Worm (Caenorhabditis elegans): ENCODE data around the gene gcy-34.

- TF ChIP-seq ama-1 (optimal IDR thresholded peaks at IDR 0.05) (no peak), unc-62 (GFP tag; optimal IDR thresholded peaks at IDR 0.05) (no peak), dpl-1 (GFP tag; optimal IDR thresholded peaks at IDR 0.05) (no peak), nhr-76 (tag; optimal IDR thresholded peaks at IDR 0.05) (no peak), ceh-63 (GFP tag; optimal IDR thresholded peaks at IDR 0.05) (no peak), snpc-4 (tag; optimal IDR thresholded peaks at IDR 0.05) (no peak), nhr-11 (tag; optimal IDR thresholded peaks at IDR 0.05) (no peak), snu-23 (GFP tag; optimal IDR thresholded peaks at IDR 0.05) (no peak)
Observed at ce11 chrV:13411992-13412298, 26.2 kb upstream of the gcy-34 start.
